Worm (Caenorhabditis elegans) whole organism, young adult: ENCODE data around the gene gst-4.

Source experiments
- B0336.3 ChIP-seq: fragments of 200-800 bp; sonication (Bioruptor generic); IDR thresholded peaks from 2 replicates; pipeline ENCODE4 v1.3.6; 2022; ENCODE audit warnings: missing genetic modification characterization, missing compliant biosample characterization
- F10E7.11 ChIP-seq: sonication (generic microtip); optimal IDR thresholded peaks from 2 replicates; lab custom pipeline; 2017; ENCODE audit warnings: mild to moderate bottlenecking, missing genetic modification characterization, moderate library complexity, missing compliant biosample characterization
- F52B5.7 ChIP-seq: sonication (generic microtip); optimal IDR thresholded peaks from 2 replicates; lab custom pipeline; 2016; ENCODE audit warnings: mild to moderate bottlenecking, missing genetic modification characterization, missing compliant biosample characterization
- K12H6.12 ChIP-seq: fragments of 200-800 bp; sonication (Bioruptor generic); optimal IDR thresholded peaks from 2 replicates; lab custom pipeline; 2018; ENCODE audit warnings: mild to moderate bottlenecking, missing genetic modification characterization, missing compliant biosample characterization
- T26A5.8 ChIP-seq: sonication (generic microtip); optimal IDR thresholded peaks from 2 replicates; lab custom pipeline; 2016; ENCODE audit warnings: missing genetic modification characterization, missing compliant biosample characterization
- Y67H2A.10 ChIP-seq: fragments of 200-800 bp; sonication (Bioruptor generic); conservative IDR thresholded peaks from 2 replicates; pipeline ENCODE4 v1.3.6; 2022; ENCODE audit warnings: missing genetic modification reagents, missing genetic modification characterization, missing compliant biosample characterization
- ZK185.1 ChIP-seq: sonication (generic microtip); optimal IDR thresholded peaks from 2 replicates; lab custom pipeline; 2016; ENCODE audit warnings: mild to moderate bottlenecking, missing genetic modification characterization, missing compliant biosample characterization; ENCODE audit not compliant: poor library complexity, severe bottlenecking
- aptf-2 ChIP-seq: fragments of 200-800 bp; sonication (Bioruptor generic); conservative IDR thresholded peaks from 2 replicates; pipeline ENCODE4 v1.3.6; 2022; ENCODE audit warnings: missing genetic modification reagents, missing genetic modification characterization, missing compliant biosample characterization
- aptf-3 ChIP-seq: fragments of 200-800 bp; sonication (Bioruptor generic); IDR thresholded peaks from 2 replicates; pipeline ENCODE4 v1.3.6; 2022; ENCODE audit warnings: missing genetic modification characterization, missing compliant biosample characterization
- attf-3 ChIP-seq: fragments of 200-800 bp; sonication (Bioruptor generic); conservative IDR thresholded peaks from 2 replicates; pipeline ENCODE4 v1.3.6; 2022; ENCODE audit warnings: missing genetic modification reagents, missing genetic modification characterization, missing compliant biosample characterization
- attf-5 ChIP-seq: fragments of 200-800 bp; sonication (Bioruptor generic); optimal IDR thresholded peaks from 2 replicates; lab custom pipeline; 2018; ENCODE audit warnings: mild to moderate bottlenecking, missing genetic modification characterization, missing compliant biosample characterization
- attf-6 ChIP-seq: fragments of 200-800 bp; sonication (Bioruptor generic); IDR thresholded peaks from 2 replicates; pipeline ENCODE4 v1.3.6; 2022; ENCODE audit warnings: missing genetic modification reagents, missing genetic modification characterization, missing compliant biosample characterization
- bed-1 ChIP-seq: fragments of 200-800 bp; sonication (Bioruptor generic); IDR thresholded peaks from 2 replicates; pipeline ENCODE4 v1.3.6; 2022; ENCODE audit warnings: missing genetic modification reagents, missing genetic modification characterization, missing compliant biosample characterization
- ceh-27 ChIP-seq: fragments of 200-800 bp; sonication (Bioruptor generic); optimal IDR thresholded peaks from 2 replicates; lab custom pipeline; 2018; ENCODE audit warnings: mild to moderate bottlenecking, missing genetic modification characterization, moderate library complexity, missing compliant biosample characterization
- ceh-58 ChIP-seq: fragments of 200-800 bp; sonication (Bioruptor generic); IDR thresholded peaks from 2 replicates; pipeline ENCODE4 v1.3.6; 2022; ENCODE audit warnings: missing genetic modification characterization, missing compliant biosample characterization
- ceh-79 ChIP-seq: sonication (generic microtip); optimal IDR thresholded peaks from 2 replicates; lab custom pipeline; 2017; ENCODE audit warnings: mild to moderate bottlenecking, missing genetic modification characterization, missing compliant biosample characterization
- chd-7 ChIP-seq: sonication (generic microtip); optimal IDR thresholded peaks from 2 replicates; lab custom pipeline; 2016; ENCODE audit warnings: mild to moderate bottlenecking, missing genetic modification characterization, moderate library complexity, missing compliant biosample characterization
- die-1 ChIP-seq: sonication (generic microtip); optimal IDR thresholded peaks from 2 replicates; lab custom pipeline; 2016; ENCODE audit warnings: missing genotype, mild to moderate bottlenecking, missing genetic modification characterization, missing compliant biosample characterization
- dpff-1 ChIP-seq: sonication (generic microtip); optimal IDR thresholded peaks from 2 replicates; lab custom pipeline; 2017; ENCODE audit warnings: mild to moderate bottlenecking, missing genetic modification characterization, missing compliant biosample characterization
- dpl-1 ChIP-seq: fragments of 150-350 bp; optimal IDR thresholded peaks from 2 replicates; lab custom pipeline; 2014; ENCODE audit warnings: missing biosample characterization, missing genetic modification reagents, missing genetic modification characterization
- efl-1 ChIP-seq: fragments of 150-350 bp; optimal IDR thresholded peaks from 2 replicates; lab custom pipeline; 2014; ENCODE audit warnings: missing biosample characterization, missing genetic modification reagents, missing genetic modification characterization
- egl-18 ChIP-seq: fragments of 200-800 bp; sonication (Bioruptor generic); IDR thresholded peaks from 2 replicates; pipeline ENCODE4 v1.3.6; 2022; ENCODE audit warnings: missing genetic modification reagents, missing genetic modification characterization, missing compliant biosample characterization
- ekl-4 ChIP-seq: fragments of 200-800 bp; sonication (Bioruptor generic); IDR thresholded peaks from 2 replicates; pipeline ENCODE4 v1.3.6; 2022; ENCODE audit warnings: missing genetic modification reagents, missing genetic modification characterization, missing compliant biosample characterization
- ets-4 ChIP-seq: fragments of 200-800 bp; sonication (Bioruptor generic); optimal IDR thresholded peaks from 2 replicates; lab custom pipeline; 2018; ENCODE audit warnings: mild to moderate bottlenecking, missing genetic modification characterization, missing compliant biosample characterization
- fkh-3 ChIP-seq: sonication (generic microtip); optimal IDR thresholded peaks from 2 replicates; lab custom pipeline; 2016; ENCODE audit warnings: mild to moderate bottlenecking, missing genetic modification characterization, missing compliant biosample characterization
- him-1 ChIP-seq: sonication (generic microtip); optimal IDR thresholded peaks from 2 replicates; lab custom pipeline; 2016; ENCODE audit warnings: missing genotype, missing genetic modification reagents, missing genetic modification characterization, missing compliant biosample characterization
- hlh-12 ChIP-seq: sonication (generic microtip); optimal IDR thresholded peaks from 2 replicates; lab custom pipeline; 2016; ENCODE audit warnings: missing genetic modification characterization, missing compliant biosample characterization
- hmg-1.2 ChIP-seq: fragments of 200-800 bp; sonication (Bioruptor generic); IDR thresholded peaks from 2 replicates; pipeline ENCODE4 v1.3.6; 2022; ENCODE audit warnings: missing genetic modification reagents, missing genetic modification characterization, missing compliant biosample characterization
- hmg-20 ChIP-seq: fragments of 200-800 bp; sonication (Bioruptor generic); IDR thresholded peaks from 2 replicates; pipeline ENCODE4 v1.3.6; 2022; ENCODE audit warnings: missing genetic modification reagents, missing genetic modification characterization, missing compliant biosample characterization
- let-607 ChIP-seq, 2 experiments: fragments of 200-800 bp in 1 of 2; sonication (Bioruptor generic) in 1 of 2; sonication (generic microtip) in 1 of 2; optimal IDR thresholded peaks; 2 replicates each; lab custom pipeline; 2016 to 2018; ENCODE audit warnings: mild to moderate bottlenecking in 2 of 2, missing compliant biosample characterization in 2 of 2, missing genetic modification characterization in 2 of 2, moderate library complexity in 2 of 2, missing genotype in 1 of 2
- lin-26 ChIP-seq: fragments of 200-800 bp; sonication (Bioruptor generic); IDR thresholded peaks from 2 replicates; pipeline ENCODE4 v1.3.6; 2022; ENCODE audit warnings: missing genetic modification reagents, missing genetic modification characterization, missing compliant biosample characterization
- lin-40 ChIP-seq: sonication (generic microtip); optimal IDR thresholded peaks from 2 replicates; lab custom pipeline; 2016; ENCODE audit warnings: missing genetic modification characterization, mild to moderate bottlenecking, missing compliant biosample characterization, missing genotype, missing genetic modification reagents
- lir-1 ChIP-seq: fragments of 200-800 bp; sonication (Bioruptor generic); conservative IDR thresholded peaks from 2 replicates; pipeline ENCODE4 v1.3.6; 2022; ENCODE audit warnings: missing genetic modification reagents, missing genetic modification characterization, missing compliant biosample characterization
- madf-10 ChIP-seq: sonication (generic microtip); optimal IDR thresholded peaks from 2 replicates; lab custom pipeline; 2016; ENCODE audit warnings: mild to moderate bottlenecking, missing genetic modification characterization, missing compliant biosample characterization
- madf-3 ChIP-seq: fragments of 200-800 bp; sonication (Bioruptor generic); IDR thresholded peaks from 2 replicates; pipeline ENCODE4 v1.3.6; 2022; ENCODE audit warnings: missing genetic modification reagents, missing genetic modification characterization, missing compliant biosample characterization
- madf-8 ChIP-seq: fragments of 200-800 bp; sonication (Bioruptor generic); conservative IDR thresholded peaks from 2 replicates; pipeline ENCODE4 v1.3.6; 2022; ENCODE audit warnings: missing genetic modification reagents, missing genetic modification characterization, missing compliant biosample characterization
- mel-28 ChIP-seq: sonication (generic microtip); optimal IDR thresholded peaks from 2 replicates; lab custom pipeline; 2016; ENCODE audit warnings: borderline replicate concordance, mild to moderate bottlenecking, missing genetic modification characterization, missing compliant biosample characterization
- nfya-2 ChIP-seq: fragments of 200-800 bp; sonication (Bioruptor generic); IDR thresholded peaks from 2 replicates; pipeline ENCODE4 v1.3.6; 2022; ENCODE audit warnings: missing genetic modification reagents, missing genetic modification characterization, missing compliant biosample characterization
- nhr-120 ChIP-seq: fragments of 200-800 bp; sonication (Bioruptor generic); IDR thresholded peaks from 2 replicates; pipeline ENCODE4 v1.3.6; 2022; ENCODE audit warnings: missing genetic modification characterization, missing compliant biosample characterization
- pbrm-1 ChIP-seq: fragments of 200-800 bp; sonication (Bioruptor generic); IDR thresholded peaks from 2 replicates; pipeline ENCODE4 v1.3.6; 2022; ENCODE audit warnings: missing genetic modification reagents, missing genetic modification characterization, missing compliant biosample characterization
- rec-8 ChIP-seq, 2 experiments: sonication (generic microtip); optimal IDR thresholded peaks; 2 replicates each; lab custom pipeline; 2016; ENCODE audit warnings: mild to moderate bottlenecking in 2 of 2, missing genetic modification characterization in 2 of 2, missing genetic modification reagents in 2 of 2, missing genotype in 2 of 2, missing biosample characterization in 1 of 2, missing compliant biosample characterization in 1 of 2, moderate library complexity in 1 of 2
- snpc-3.4 ChIP-seq: sonication (generic microtip); optimal IDR thresholded peaks from 2 replicates; lab custom pipeline; 2017; ENCODE audit warnings: missing genetic modification characterization, mild to moderate bottlenecking, missing compliant biosample characterization, antibody characterized with exemption, moderate library complexity, missing genotype, missing genetic modification reagents
- snpc-4 ChIP-seq, 5 experiments: fragments of 150-350 bp in 1 of 5; sonication (generic microtip) in 4 of 5; optimal IDR thresholded peaks; 2 replicates each; lab custom pipeline; 2014 to 2018; ENCODE audit warnings: missing genetic modification characterization in 5 of 5, missing biosample characterization in 3 of 5, antibody characterized with exemption in 2 of 5, mild to moderate bottlenecking in 2 of 5, missing compliant biosample characterization in 2 of 5, missing genotype in 2 of 5, moderate library complexity in 2 of 5, missing genetic modification reagents in 1 of 5
- tbp1 ChIP-seq: fragments of 200-800 bp; sonication (Bioruptor generic); optimal IDR thresholded peaks from 2 replicates; lab custom pipeline; 2018; ENCODE audit warnings: mild to moderate bottlenecking, missing genetic modification characterization, missing compliant biosample characterization
- tbx-9 ChIP-seq: sonication (generic microtip); optimal IDR thresholded peaks from 2 replicates; lab custom pipeline; 2016; ENCODE audit warnings: borderline replicate concordance, missing genetic modification characterization, inconsistent platforms, missing compliant biosample characterization
- unc-130 ChIP-seq: sonication (generic microtip); optimal IDR thresholded peaks from 2 replicates; lab custom pipeline; 2016; ENCODE audit warnings: missing genetic modification reagents, missing genetic modification characterization, missing compliant biosample characterization
- unc-62 ChIP-seq: fragments of 150-350 bp; optimal IDR thresholded peaks from 2 replicates; lab custom pipeline; 2014; ENCODE audit warnings: missing biosample characterization, missing genetic modification reagents, missing genetic modification characterization
- zfh-2 ChIP-seq: fragments of 200-800 bp; sonication (Bioruptor generic); conservative IDR thresholded peaks from 2 replicates; pipeline ENCODE4 v1.3.6; 2022; ENCODE audit warnings: missing genetic modification reagents, missing genetic modification characterization, missing compliant biosample characterization

Gene gst-4

ce11 chrIV:10151439-10151997 lies 9.5 kb downstream of the gst-4 start, which contains the start of gene copg-1 (continued):
- TF ChIP-seq madf-10 (tag; lab: Kevin White, UChicago) (no peak), chd-7 (no peak), madf-3 (GFP tag; lab: Robert Waterston, UW) (no peak), snpc-3.4 (no peak), rec-8 (tag; optimal IDR thresholded peaks at IDR 0.05; lab: Kevin White, UChicago) (no peak), ekl-4 (GFP tag; lab: Robert Waterston, UW) (no peak), lin-26 (GFP tag; lab: Robert Waterston, UW) (no peak), unc-62 (GFP tag; lab: Kevin White, UChicago) (no peak), Y67H2A.10 (no peak), K12H6.12 (tag; lab: Kevin White, UChicago) (peak; percentile 22), tbp1 (GFP tag; lab: Kevin White, UChicago) (peak; percentile 14), F52B5.7 (no peak), snpc-4 (GFP tag; optimal IDR thresholded peaks at IDR 0.05; lab: Kevin White, UChicago) (peak; percentile 4), snpc-4 (tag; optimal IDR thresholded peaks at IDR 0.05; lab: Kevin White, UChicago) (peak in 2 of 4 experiments; percentile 0 to 12), ceh-79 (no peak), lir-1 (GFP tag; lab: Robert Waterston, UW) (no peak), ceh-27 (GFP tag; lab: Kevin White, UChicago) (no peak), nfya-2 (GFP tag; lab: Robert Waterston, UW) (no peak), zfh-2 (no peak), attf-3 (GFP tag; lab: Robert Waterston, UW) (no peak), egl-18 (GFP tag; lab: Robert Waterston, UW) (no peak), efl-1 (GFP tag; lab: Kevin White, UChicago) (peak; percentile 56), lin-40 (tag; lab: Kevin White, UChicago) (peak; percentile 2), ets-4 (GFP tag; lab: Kevin White, UChicago) (no peak), bed-1 (GFP tag; lab: Robert Waterston, UW) (no peak), ZK185.1 (no peak), attf-6 (no peak), ceh-58 (no peak), dpl-1 (GFP tag; lab: Kevin White, UChicago) (peak; percentile 24), madf-8 (GFP tag; lab: Robert Waterston, UW) (0 out of 2 replicates have a peak, but pooled peaks have one; percentile 6), him-1 (tag; lab: Kevin White, UChicago) (no peak), pbrm-1 (GFP tag; lab: Robert Waterston, UW) (no peak), fkh-3 (tag; lab: Kevin White, UChicago) (no peak), die-1 (tag; lab: Kevin White, UChicago) (no peak), tbx-9 (no peak), T26A5.8 (no peak), aptf-2 (GFP tag; lab: Robert Waterston, UW) (no peak), hmg-20 (GFP tag; lab: Robert Waterston, UW) (no peak), B0336.3 (GFP tag; lab: Robert Waterston, UW) (no peak), attf-5 (GFP tag; lab: Kevin White, UChicago) (peak; percentile 18), let-607 (tag; optimal IDR thresholded peaks at IDR 0.05; lab: Kevin White, UChicago) (peak; percentile 67 to 87), dpff-1 (tag; lab: Kevin White, UChicago) (no peak), unc-130 (no peak), nhr-120 (GFP tag; lab: Robert Waterston, UW) (no peak), hlh-12 (no peak), hmg-1.2 (GFP tag; lab: Robert Waterston, UW) (no peak), aptf-3 (GFP tag; lab: Robert Waterston, UW) (no peak), F10E7.11 (tag; lab: Kevin White, UChicago) (no peak), mel-28 (tag; lab: Kevin White, UChicago) (no peak)
